Worm (Caenorhabditis elegans) whole organism, early embryonic: ENCODE measurements around the gene col-90.

Source experiments
- B0310.2 ChIP-seq: sonication (generic microtip); optimal IDR thresholded peaks from 2 replicates; lab custom pipeline; 2016; ENCODE audit warnings: mild to moderate bottlenecking, missing genetic modification characterization, missing compliant biosample characterization
- F13C5.2 ChIP-seq: sonication (generic microtip); optimal IDR thresholded peaks from 2 replicates; lab custom pipeline; 2017; ENCODE audit warnings: mild to moderate bottlenecking, missing genetic modification characterization, inconsistent platforms, missing compliant biosample characterization
- aly-1 ChIP-seq: sonication (generic microtip); optimal IDR thresholded peaks from 2 replicates; lab custom pipeline; 2016; ENCODE audit warnings: missing genetic modification characterization, missing compliant biosample characterization
- ama-1 ChIP-seq: fragments of 150-350 bp; optimal IDR thresholded peaks from 2 replicates; lab custom pipeline; 2014
- ceh-13 ChIP-seq: fragments of 200-800 bp; sonication (Bioruptor generic); optimal IDR thresholded peaks from 2 replicates; lab custom pipeline; 2018; ENCODE audit warnings: mild to moderate bottlenecking, missing genetic modification characterization, missing compliant biosample characterization
- ceh-36 ChIP-seq: sonication (generic microtip); optimal IDR thresholded peaks from 2 replicates; lab custom pipeline; 2016; ENCODE audit warnings: missing genetic modification characterization, inconsistent platforms, missing compliant biosample characterization
- ets-7 ChIP-seq: sonication (generic microtip); optimal IDR thresholded peaks from 2 replicates; lab custom pipeline; 2016; ENCODE audit warnings: missing genotype, missing genetic modification characterization, missing compliant biosample characterization
- flt-1 ChIP-seq: fragments of 200-800 bp; sonication (Bioruptor generic); IDR thresholded peaks from 2 replicates; pipeline ENCODE4 v1.3.6; 2022; ENCODE audit warnings: missing genetic modification characterization, missing compliant biosample characterization
- hmbx-1 ChIP-seq: sonication (generic microtip); optimal IDR thresholded peaks from 2 replicates; lab custom pipeline; 2016; ENCODE audit warnings: mild to moderate bottlenecking, missing genetic modification characterization, missing compliant biosample characterization
- hmg-4 ChIP-seq: fragments of 200-800 bp; sonication (Bioruptor generic); optimal IDR thresholded peaks from 2 replicates; lab custom pipeline; 2018; ENCODE audit warnings: mild to moderate bottlenecking, missing genetic modification characterization, missing compliant biosample characterization
- hnd-1 ChIP-seq: sonication (generic microtip); optimal IDR thresholded peaks from 2 replicates; lab custom pipeline; 2016; ENCODE audit warnings: missing genetic modification characterization, missing compliant biosample characterization
- pes-1 ChIP-seq: fragments of 200-800 bp; sonication (Bioruptor generic); IDR thresholded peaks from 2 replicates; pipeline ENCODE4 v1.3.6; 2022; ENCODE audit warnings: missing genetic modification reagents, missing genetic modification characterization, missing compliant biosample characterization
- scrt-1 ChIP-seq: fragments of 200-800 bp; sonication (Bioruptor generic); IDR thresholded peaks from 2 replicates; pipeline ENCODE4 v1.3.6; 2022; ENCODE audit warnings: missing genetic modification characterization, missing compliant biosample characterization
- sea-1 ChIP-seq: fragments of 200-800 bp; sonication (Bioruptor generic); conservative IDR thresholded peaks from 2 replicates; pipeline ENCODE4 v1.3.6; 2022; ENCODE audit warnings: missing genetic modification characterization, missing compliant biosample characterization
- tbx-11 ChIP-seq: fragments of 200-800 bp; sonication (Bioruptor generic); IDR thresholded peaks from 2 replicates; pipeline ENCODE4 v1.3.6; 2022; ENCODE audit warnings: missing genetic modification characterization, missing compliant biosample characterization
- tbx-37 ChIP-seq: fragments of 200-800 bp; sonication (Bioruptor generic); conservative IDR thresholded peaks from 2 replicates; pipeline ENCODE4 v1.3.6; 2022; ENCODE audit warnings: missing genetic modification reagents, missing genetic modification characterization, missing compliant biosample characterization
- tra-4 ChIP-seq: sonication (generic microtip); optimal IDR thresholded peaks from 2 replicates; lab custom pipeline; 2017; ENCODE audit warnings: missing genetic modification characterization, missing compliant biosample characterization

col-90 gene

DNA sequence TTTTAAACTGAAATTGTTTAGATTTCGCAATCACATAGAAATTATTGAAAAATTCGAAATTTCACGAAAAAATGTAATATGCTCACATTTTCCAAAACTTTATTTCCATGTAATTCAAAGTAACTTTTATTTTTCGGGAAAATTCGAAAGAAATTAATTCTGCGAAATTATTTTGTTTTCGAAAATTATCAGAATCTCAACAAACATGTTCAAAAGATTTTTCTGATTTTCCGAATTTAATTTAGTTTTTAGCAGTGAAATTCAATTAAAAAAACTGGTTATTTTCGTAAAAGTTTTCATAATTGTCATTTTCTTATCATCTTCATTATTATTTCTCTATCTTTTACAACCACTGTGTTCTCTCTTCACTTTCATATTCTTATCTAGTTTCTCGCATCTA lies 15.4 kb upstream of the col-90 start, which contains the start of gene ran-2:
Gene ran-2 (plus strand): TSS at position 301 of the 400 bp plus-strand sequence.
- TF ChIP-seq scrt-1, result no peak

- TF ChIP-seq tra-4 (tag; lab: Kevin White, UChicago) (no peak), hnd-1 (tag; lab: Kevin White, UChicago) (no peak), F13C5.2 (tag; lab: Kevin White, UChicago) (no peak)
Observed at ce11 chrIII:7937548-7937947, 11.1 kb upstream of the col-90 start, which contains the start of gene C29E4.10. Gene C29E4.10 (plus strand): TSS chrIII:7937848.

- TF ChIP-seq hmbx-1 (tag; lab: Kevin White, UChicago), result no peak
- no peak for TF ChIP-seq ceh-13 (GFP tag; lab: Kevin White, UChicago)
- TF ChIP-seq tra-4 (tag; lab: Kevin White, UChicago), result no peak
- TF ChIP-seq hnd-1 (tag; lab: Kevin White, UChicago), result no peak
Observed at ce11 chrIII:7940819-7941218, 7.8 kb upstream of the col-90 start, which contains the start of gene C29E4.12. Gene C29E4.12 (plus strand): TSS chrIII:7941151.

DNA sequence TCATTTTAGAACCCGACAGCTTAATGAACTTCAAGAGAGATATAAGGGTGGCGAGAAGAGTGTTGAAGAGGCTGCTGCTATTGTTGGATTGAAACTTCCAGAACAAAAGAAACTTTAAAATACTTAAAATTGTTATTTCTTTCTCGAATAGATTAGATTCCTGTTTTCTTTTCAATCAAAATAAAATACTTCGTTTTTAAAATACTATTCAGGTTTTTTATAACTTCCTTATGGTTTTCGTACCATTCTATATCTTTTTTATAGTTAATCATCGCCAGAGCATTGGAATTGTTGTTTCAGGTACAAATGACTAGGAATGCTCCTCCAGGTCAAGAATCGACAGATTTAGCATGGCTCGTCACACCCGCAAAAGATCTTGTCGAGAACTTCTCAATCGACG lies 7.2 kb upstream of the col-90 start, which contains the start of gene kle-2:
Gene kle-2 (plus strand): TSS at position 301 of the 400 bp plus-strand sequence.
- TF ChIP-seq tra-4 (tag; lab: Kevin White, UChicago) (no peak), tbx-37 (GFP tag; lab: Robert Waterston, UW) (no peak), ets-7 (tag; lab: Kevin White, UChicago) (no peak), flt-1 (GFP tag; lab: Robert Waterston, UW) (no peak), hnd-1 (tag; lab: Kevin White, UChicago) (no peak), ceh-13 (GFP tag; lab: Kevin White, UChicago) (no peak), sea-1 (GFP tag; lab: Robert Waterston, UW) (no peak), F13C5.2 (tag; lab: Kevin White, UChicago) (no peak), ceh-36 (tag; lab: Kevin White, UChicago) (no peak), hmg-4 (GFP tag; lab: Kevin White, UChicago) (no peak), B0310.2 (tag; lab: Kevin White, UChicago) (no peak), hmbx-1 (tag; lab: Kevin White, UChicago) (no peak), ama-1 (lab: Kevin White, UChicago) (no peak), tbx-11 (GFP tag; lab: Robert Waterston, UW) (no peak), pes-1 (GFP tag; lab: Robert Waterston, UW) (no peak), aly-1 (tag; lab: Kevin White, UChicago) (no peak), scrt-1 (no peak)

- no peak for TF ChIP-seq scrt-1
- TF ChIP-seq sea-1 (GFP tag; lab: Robert Waterston, UW), result no peak
Observed at ce11 chrIII:7946968-7947491, 1.6 kb upstream of the col-90 start, which contains the start of gene gsto-1. Gene gsto-1 (minus strand): TSS chrIII:7947018.

ce11 chrIII:7947677-7948076 lies 961 bp upstream of the col-90 start:
- no peak for TF ChIP-seq hmg-4 (GFP tag; lab: Kevin White, UChicago)
- no peak for TF ChIP-seq scrt-1
- no peak for TF ChIP-seq sea-1 (GFP tag; lab: Robert Waterston, UW)
- no peak for TF ChIP-seq pes-1 (GFP tag; lab: Robert Waterston, UW)
- TF ChIP-seq F13C5.2 (tag; lab: Kevin White, UChicago), result no peak
- no peak for TF ChIP-seq hmbx-1 (tag; lab: Kevin White, UChicago)
- no peak for TF ChIP-seq B0310.2 (tag; lab: Kevin White, UChicago)
- TF ChIP-seq ets-7 (tag; lab: Kevin White, UChicago), result no peak
- TF ChIP-seq tbx-37 (GFP tag; lab: Robert Waterston, UW), result no peak
- TF ChIP-seq ceh-36 (tag; lab: Kevin White, UChicago), result no peak
- no peak for TF ChIP-seq tra-4 (tag; lab: Kevin White, UChicago)
- no peak for TF ChIP-seq tbx-11 (GFP tag; lab: Robert Waterston, UW)

DNA sequence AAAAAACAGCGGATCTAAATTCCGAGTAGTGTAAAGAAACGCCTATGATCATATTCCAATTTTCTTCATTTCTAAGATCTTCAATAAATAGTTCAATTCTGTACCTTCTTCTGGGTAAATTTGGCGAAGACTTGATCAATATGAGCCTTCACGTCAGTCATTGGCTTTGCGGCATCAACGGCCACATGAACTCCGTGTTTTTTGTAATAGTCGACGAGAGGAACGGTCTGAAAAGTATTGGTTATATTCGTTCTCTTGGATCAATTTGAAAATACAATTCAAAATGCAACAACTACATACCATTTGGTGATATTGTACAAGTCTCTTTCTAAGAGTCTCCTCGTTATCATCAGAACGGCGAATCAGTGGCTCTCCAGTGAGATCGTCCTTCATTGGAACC lies 1.8 kb downstream of the col-90 start:
- TF ChIP-seq tbx-37 (GFP tag; lab: Robert Waterston, UW) (no peak), ceh-13 (GFP tag; lab: Kevin White, UChicago) (no peak), tbx-11 (GFP tag; lab: Robert Waterston, UW) (no peak), hmg-4 (GFP tag; lab: Kevin White, UChicago) (no peak), hmbx-1 (tag; lab: Kevin White, UChicago) (no peak), sea-1 (GFP tag; lab: Robert Waterston, UW) (no peak), scrt-1 (no peak)

ce11 chrIII:7952077-7952765 lies 3.6 kb downstream of the col-90 start, which contains the start of gene C29E4.15:
Gene C29E4.15 (plus strand): TSS chrIII:7952623.
- no peak for TF ChIP-seq ets-7 (tag; lab: Kevin White, UChicago)
- TF ChIP-seq tra-4 (tag; lab: Kevin White, UChicago), result no peak
- TF ChIP-seq ama-1 (lab: Kevin White, UChicago), result no peak
- no peak for TF ChIP-seq ceh-36 (tag; lab: Kevin White, UChicago)
- TF ChIP-seq pes-1 (GFP tag; lab: Robert Waterston, UW), result no peak
- no peak for TF ChIP-seq ceh-13 (GFP tag; lab: Kevin White, UChicago)
- no peak for TF ChIP-seq scrt-1
